Fruit fly (Drosophila melanogaster) whole organism, embryonic: ENCODE results near the gene CG10089.

Experiments used
- CG10543 ChIP-seq: fragments of 200-800 bp; sonication (Bioruptor generic); optimal IDR thresholded peaks from 3 replicates; lab custom pipeline; 2017; ENCODE audit warnings: missing biosample characterization, mild to moderate bottlenecking, missing genetic modification characterization, moderate library complexity
- CG11560 ChIP-seq: fragments of 200-800 bp; sonication (Bioruptor generic); IDR thresholded peaks from 3 replicates; pipeline ENCODE4 v1.3.6; 2022; ENCODE audit warnings: missing biosample characterization, missing genetic modification characterization
- CG12391 ChIP-seq: fragments of 200-800 bp; sonication (Bioruptor generic); optimal IDR thresholded peaks from 3 replicates; lab custom pipeline; 2018; ENCODE audit warnings: missing biosample characterization, mild to moderate bottlenecking, missing genetic modification characterization, moderate library complexity
- CG12769 ChIP-seq: fragments of 200-800 bp; sonication (Bioruptor generic); optimal IDR thresholded peaks from 2 replicates; lab custom pipeline; 2019; ENCODE audit warnings: missing biosample characterization, mild to moderate bottlenecking, missing genetic modification characterization, moderate library complexity
- CG13894 ChIP-seq: fragments of 200-800 bp; sonication (Bioruptor generic); optimal IDR thresholded peaks from 3 replicates; lab custom pipeline; 2018; ENCODE audit warnings: missing biosample characterization, mild to moderate bottlenecking, missing genetic modification characterization, moderate library complexity
- CG15011 ChIP-seq: fragments of 200-800 bp; sonication (Bioruptor generic); optimal IDR thresholded peaks from 3 replicates; lab custom pipeline; 2018; ENCODE audit warnings: missing biosample characterization, mild to moderate bottlenecking, missing genetic modification characterization
- CG15269 ChIP-seq: fragments of 200-800 bp; sonication (Bioruptor generic); optimal IDR thresholded peaks from 2 replicates; lab custom pipeline; 2018; ENCODE audit warnings: missing biosample characterization, mild to moderate bottlenecking, missing genetic modification characterization, moderate library complexity
- CG1603 ChIP-seq: fragments of 200-800 bp; sonication (Bioruptor generic); optimal IDR thresholded peaks from 2 replicates; lab custom pipeline; 2019; ENCODE audit warnings: missing biosample characterization, mild to moderate bottlenecking, missing genetic modification characterization, moderate library complexity
- CG18599 ChIP-seq: fragments of 200-800 bp; sonication (Bioruptor generic); optimal IDR thresholded peaks from 3 replicates; lab custom pipeline; 2017; ENCODE audit warnings: missing biosample characterization, missing genetic modification characterization, mild to moderate bottlenecking, moderate library complexity, missing genetic modification reagents
- CG18619 ChIP-seq: fragments of 200-800 bp; sonication (Bioruptor generic); optimal IDR thresholded peaks from 3 replicates; lab custom pipeline; 2017; ENCODE audit warnings: missing biosample characterization, mild to moderate bottlenecking, missing genetic modification characterization
- CG2120 ChIP-seq: fragments of 200-800 bp; sonication (Bioruptor generic); optimal IDR thresholded peaks from 3 replicates; lab custom pipeline; 2016; ENCODE audit warnings: missing biosample characterization, missing genetic modification characterization
- CG2202 ChIP-seq: fragments of 200-800 bp; sonication (Bioruptor generic); optimal IDR thresholded peaks from 2 replicates; lab custom pipeline; 2018; ENCODE audit warnings: missing biosample characterization, mild to moderate bottlenecking, missing genetic modification characterization
- CG2678 ChIP-seq: fragments of 200-800 bp; sonication (Bioruptor generic); optimal IDR thresholded peaks from 3 replicates; lab custom pipeline; 2019; ENCODE audit warnings: missing biosample characterization, mild to moderate bottlenecking, missing genetic modification characterization, moderate library complexity
- CG4360 ChIP-seq: fragments of 200-800 bp; sonication (Bioruptor generic); IDR thresholded peaks from 2 replicates; pipeline ENCODE4 v1.3.6; 2022; ENCODE audit warnings: missing biosample characterization, missing genetic modification characterization
- CG4404 ChIP-seq: fragments of 200-800 bp; sonication (Bioruptor generic); IDR thresholded peaks from 2 replicates; pipeline ENCODE4 v1.3.6; 2022; ENCODE audit warnings: missing biosample characterization, missing genetic modification characterization
- CG4854 ChIP-seq: fragments of 200-800 bp; sonication (Bioruptor generic); optimal IDR thresholded peaks from 2 replicates; lab custom pipeline; 2016; ENCODE audit warnings: missing biosample characterization, missing genetic modification characterization, inconsistent platforms
- CG6272 ChIP-seq: fragments of 200-800 bp; sonication (Bioruptor generic); IDR thresholded peaks from 2 replicates; pipeline ENCODE4 v1.3.6; 2022; ENCODE audit warnings: missing biosample characterization, missing genetic modification characterization
- CG8478 ChIP-seq: fragments of >200 bp; optimal IDR thresholded peaks from 2 replicates; lab custom pipeline; 2018
- CG9437 ChIP-seq: fragments of 200-800 bp; sonication (Bioruptor generic); optimal IDR thresholded peaks from 2 replicates; lab custom pipeline; 2018; ENCODE audit warnings: missing biosample characterization, mild to moderate bottlenecking, missing genetic modification characterization
- D19A ChIP-seq: fragments of 200-800 bp; optimal IDR thresholded peaks from 3 replicates; lab custom pipeline; 2019; ENCODE audit warnings: missing biosample characterization, mild to moderate bottlenecking, missing genetic modification characterization, moderate library complexity
- ERR ChIP-seq: fragments of 200-800 bp; sonication (Bioruptor generic); optimal IDR thresholded peaks from 2 replicates; lab custom pipeline; 2016; ENCODE audit warnings: missing biosample characterization, missing genetic modification characterization
- Eip74EF ChIP-seq, 2 experiments: fragments of 200-800 bp in 1 of 2; fragments of >200 bp in 1 of 2; sonication (Bioruptor generic) in 1 of 2; optimal IDR thresholded peaks; 2 replicates each; lab custom pipeline; 2017 to 2019; ENCODE audit warnings: missing biosample characterization in 2 of 2, missing genetic modification characterization in 2 of 2, mild to moderate bottlenecking in 1 of 2, moderate library complexity in 1 of 2
- Fer3 ChIP-seq: fragments of 200-800 bp; sonication (Bioruptor generic); optimal IDR thresholded peaks from 2 replicates; lab custom pipeline; 2018; ENCODE audit warnings: missing biosample characterization, mild to moderate bottlenecking, missing genetic modification characterization, moderate library complexity
- GATAe ChIP-seq: fragments of 200-800 bp; sonication (Bioruptor generic); conservative IDR thresholded peaks from 2 replicates; pipeline ENCODE4 v1.3.6; 2022; ENCODE audit warnings: missing biosample characterization, missing genetic modification characterization
- Hr78 ChIP-seq, 2 experiments: fragments of 200-800 bp in 1 of 2; fragments of >200 bp in 1 of 2; sonication (Bioruptor generic) in 1 of 2; optimal IDR thresholded peaks; 2 replicates each; lab custom pipeline; 2017 to 2019; ENCODE audit warnings: missing biosample characterization in 2 of 2, missing genetic modification characterization in 2 of 2, mild to moderate bottlenecking in 1 of 2, moderate library complexity in 1 of 2
- Med ChIP-seq: fragments of 200-800 bp; sonication (Bioruptor generic); peaks from one replicate; lab custom pipeline; 2016; ENCODE audit warnings: missing biosample characterization, missing genetic modification characterization, mild to moderate bottlenecking, inconsistent platforms, moderate library complexity
- NC2α ChIP-seq: fragments of 200-800 bp; sonication (Bioruptor generic); optimal IDR thresholded peaks from 2 replicates; lab custom pipeline; 2016; ENCODE audit warnings: missing biosample characterization, missing genetic modification characterization
- Rfx ChIP-seq: fragments of 200-800 bp; sonication (Bioruptor generic); IDR thresholded peaks from 2 replicates; pipeline ENCODE4 v1.3.6; 2022; ENCODE audit warnings: missing biosample characterization, missing genetic modification characterization
- abd-A ChIP-seq: fragments of 200-800 bp; sonication (Bioruptor generic); optimal IDR thresholded peaks from 3 replicates; lab custom pipeline; 2019; ENCODE audit warnings: missing biosample characterization, mild to moderate bottlenecking, missing genetic modification characterization, moderate library complexity
- chinmo ChIP-seq: fragments of 200-800 bp; sonication (Bioruptor generic); IDR thresholded peaks from 4 replicates; pipeline ENCODE4 v1.3.6; 2022; ENCODE audit warnings: missing biosample characterization, missing genetic modification characterization; ENCODE audit not compliant: partially characterized antibody
- dati ChIP-seq: fragments of 200-800 bp; sonication (Bioruptor generic); IDR thresholded peaks from 2 replicates; pipeline ENCODE4 v1.3.6; 2022; ENCODE audit warnings: missing biosample characterization, missing genetic modification characterization
- disco-r ChIP-seq: fragments of 200-800 bp; sonication (Bioruptor generic); optimal IDR thresholded peaks from 2 replicates; lab custom pipeline; 2016; ENCODE audit warnings: missing biosample characterization, missing genetic modification characterization
- gcm ChIP-seq: fragments of 200-800 bp; sonication (Bioruptor generic); optimal IDR thresholded peaks from 2 replicates; lab custom pipeline; 2019; ENCODE audit warnings: missing biosample characterization, mild to moderate bottlenecking, missing genetic modification characterization, moderate library complexity
- grn ChIP-seq: fragments of 200-800 bp; sonication (Bioruptor generic); optimal IDR thresholded peaks from 3 replicates; lab custom pipeline; 2017; ENCODE audit warnings: missing biosample characterization, missing genetic modification characterization
- inv ChIP-seq: fragments of 200-800 bp; sonication (Bioruptor generic); IDR thresholded peaks from 2 replicates; pipeline ENCODE4 v1.3.6; 2022; ENCODE audit warnings: missing biosample characterization, missing genetic modification characterization; ENCODE audit not compliant: partially characterized antibody
- oc ChIP-seq: fragments of 200-800 bp; sonication (Bioruptor generic); optimal IDR thresholded peaks from 2 replicates; lab custom pipeline; 2018; ENCODE audit warnings: missing biosample characterization, mild to moderate bottlenecking, missing genetic modification characterization, moderate library complexity
- peb ChIP-seq: fragments of 200-800 bp; sonication (Bioruptor generic); IDR thresholded peaks from 2 replicates; pipeline ENCODE4 v1.3.6; 2022; ENCODE audit warnings: missing biosample characterization, missing genetic modification characterization
- pho ChIP-seq: fragments of 200-800 bp; sonication (Bioruptor generic); optimal IDR thresholded peaks from 2 replicates; lab custom pipeline; 2016; ENCODE audit warnings: missing biosample characterization, missing genetic modification characterization
- sd ChIP-seq: fragments of 200-800 bp; sonication (Bioruptor generic); optimal IDR thresholded peaks from 3 replicates; lab custom pipeline; 2018; ENCODE audit warnings: missing biosample characterization, mild to moderate bottlenecking, missing genetic modification characterization, moderate library complexity
- sens ChIP-seq: fragments of 200-800 bp; sonication (Bioruptor generic); peaks from one replicate; lab custom pipeline; 2016; ENCODE audit warnings: missing biosample characterization, missing genetic modification characterization
- sens-2 ChIP-seq: fragments of 200-800 bp; sonication (Bioruptor generic); IDR thresholded peaks from 2 replicates; pipeline ENCODE4 v1.3.6; 2022; ENCODE audit warnings: missing biosample characterization, missing genetic modification characterization
- slbo ChIP-seq: fragments of 200-800 bp; sonication (Bioruptor generic); IDR thresholded peaks from 2 replicates; pipeline ENCODE4 v1.3.6; 2022; ENCODE audit warnings: missing biosample characterization, missing genetic modification characterization
- sr ChIP-seq: fragments of 200-800 bp; sonication (Bioruptor generic); IDR thresholded peaks from 3 replicates; pipeline ENCODE4 v1.3.6; 2022; ENCODE audit warnings: missing biosample characterization, missing genetic modification characterization
- vvl ChIP-seq: fragments of 200-800 bp; sonication (Bioruptor generic); IDR thresholded peaks from 2 replicates; pipeline ENCODE4 v1.3.6; 2022; ENCODE audit warnings: missing biosample characterization, missing genetic modification characterization
- wek ChIP-seq: fragments of 200-800 bp; sonication (Bioruptor generic); optimal IDR thresholded peaks from 3 replicates; lab custom pipeline; 2018; ENCODE audit warnings: missing biosample characterization, mild to moderate bottlenecking, missing genetic modification characterization, moderate library complexity

CG10089 gene

DNA sequence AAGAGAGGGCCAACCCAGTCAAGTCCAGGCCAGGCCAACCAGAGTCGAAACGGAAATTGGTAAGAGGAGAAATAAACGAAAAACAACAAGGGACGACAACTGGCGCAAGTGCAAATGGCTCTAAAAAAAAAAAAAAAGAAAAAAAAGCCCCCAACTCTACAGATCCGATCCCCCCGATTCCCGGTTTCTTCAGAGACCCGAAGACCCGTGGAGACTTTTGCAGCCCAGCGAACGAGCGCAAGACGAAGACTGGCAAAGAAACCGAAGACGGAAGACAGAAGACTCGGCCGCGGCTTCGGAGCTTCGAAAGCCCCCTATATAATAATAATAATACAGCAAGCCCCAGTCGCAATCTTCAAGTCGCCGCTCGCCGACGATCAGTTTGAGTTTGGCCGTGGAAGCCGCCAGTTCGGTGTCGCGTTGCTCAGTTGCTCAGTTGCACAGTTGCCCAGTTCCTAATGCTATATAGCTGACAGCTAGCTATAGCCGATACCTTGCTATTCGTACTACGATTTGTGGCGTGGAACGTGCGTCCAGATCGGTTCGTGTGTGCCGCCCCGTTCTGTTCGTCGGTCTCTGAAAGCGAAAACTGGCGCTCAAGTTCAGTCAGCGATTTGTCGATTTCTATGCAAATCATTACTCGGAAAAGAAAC lies 19.9 kb upstream of the CG10089 start (continued):
- TF ChIP-seq Med (GFP tag; lab: Kevin White, UChicago) (peak; percentile 74), CG15269 (peak; percentile 16), CG2120 (GFP tag; lab: Kevin White, UChicago) (peak; percentile 6)

dm6 chr3L:13490689-13491348 lies 16.2 kb upstream of the CG10089 start:
- no peak for TF ChIP-seq Fer3 (tag; lab: Kevin White, UChicago)
- TF ChIP-seq CG4404 (GFP tag; lab: Robert Waterston, UW) = no peak
- TF ChIP-seq sr (GFP tag; lab: Robert Waterston, UW) = no peak
- no peak for TF ChIP-seq slbo (GFP tag; lab: Robert Waterston, UW)
- TF ChIP-seq gcm (GFP tag; lab: Kevin White, UChicago) = no peak
- no peak for TF ChIP-seq CG18599 (GFP tag; lab: Kevin White, UChicago)
- TF ChIP-seq CG12391 = no peak
- no peak for TF ChIP-seq inv (GFP tag; lab: Robert Waterston, UW)
- TF ChIP-seq NC2α = no peak
- peak; percentile 73; the same call in 1 of the 4 replicates for TF ChIP-seq chinmo (GFP tag; lab: Robert Waterston, UW)
- no peak for TF ChIP-seq Rfx (GFP tag; lab: Robert Waterston, UW)
- peak; percentile 3 for TF ChIP-seq CG10543 (GFP tag; lab: Kevin White, UChicago)
- TF ChIP-seq CG11560 (tag; lab: Robert Waterston, UW) = no peak
- no peak for TF ChIP-seq CG6272
- no peak for TF ChIP-seq CG4854 (GFP tag; lab: Kevin White, UChicago)
- no peak for TF ChIP-seq GATAe (GFP tag; lab: Robert Waterston, UW)
- TF ChIP-seq D19A (tag; lab: Kevin White, UChicago) = no peak
- no peak for TF ChIP-seq Hr78 (GFP tag; optimal IDR thresholded peaks at IDR 0.05; lab: Kevin White, UChicago)
- TF ChIP-seq ERR (GFP tag; lab: Kevin White, UChicago) = no peak
- no peak for TF ChIP-seq sens-2
- peak; percentile 93 for TF ChIP-seq abd-A (tag; lab: Kevin White, UChicago)
- no peak for TF ChIP-seq CG1603 (tag; lab: Kevin White, UChicago)
- no peak for TF ChIP-seq CG15011 (GFP tag; lab: Kevin White, UChicago)
- no peak for TF ChIP-seq peb (GFP tag; lab: Robert Waterston, UW)
- TF ChIP-seq vvl (GFP tag; lab: Robert Waterston, UW) = 0 out of 2 replicates have a peak, but pooled peaks have one; percentile 60
- no peak for TF ChIP-seq dati
- TF ChIP-seq disco-r = no peak
- TF ChIP-seq sd (tag; lab: Kevin White, UChicago) = peak; percentile 46
- no peak for TF ChIP-seq CG2678 (tag; lab: Kevin White, UChicago)
- no peak for TF ChIP-seq oc
- TF ChIP-seq CG8478 (lab: Kevin White, UChicago) = no peak
- peak; percentile 73 for TF ChIP-seq CG12769 (tag; lab: Kevin White, UChicago)
- TF ChIP-seq CG4360 (GFP tag; lab: Robert Waterston, UW) = peak; percentile 61
- no peak for TF ChIP-seq wek (GFP tag; lab: Kevin White, UChicago)
- peak; percentile 76 for TF ChIP-seq grn (GFP tag; lab: Kevin White, UChicago)
- no peak for TF ChIP-seq CG2202 (tag; lab: Kevin White, UChicago)
- TF ChIP-seq CG13894 (tag; lab: Kevin White, UChicago) = peak; percentile 82
- no peak for TF ChIP-seq pho (GFP tag; lab: Kevin White, UChicago)
- TF ChIP-seq Eip74EF (GFP tag; optimal IDR thresholded peaks at IDR 0.05; lab: Kevin White, UChicago) = peak in 1 of 2 experiments; percentile 25
- peak; percentile 0 for TF ChIP-seq sens
- no peak for TF ChIP-seq CG18619
- no peak for TF ChIP-seq CG9437 (GFP tag; lab: Kevin White, UChicago)
- TF ChIP-seq, all 482 proteins: peak for 11
